Worm (Caenorhabditis elegans) whole organism, mixed stage, embryonic: ENCODE results near the gene R03D7.8.

Experiments used
- elt-3 ChIP-seq: fragments of 150-350 bp; optimal IDR thresholded peaks from 2 replicates; lab custom pipeline; 2014; ENCODE audit warnings: missing biosample characterization, missing genetic modification characterization
- lin-13 ChIP-seq: fragments of 150-350 bp; optimal IDR thresholded peaks from 2 replicates; lab custom pipeline; 2014; ENCODE audit warnings: missing biosample characterization, missing genetic modification characterization
- nhr-237 ChIP-seq: fragments of 150-350 bp; optimal IDR thresholded peaks from 2 replicates; lab custom pipeline; 2014; ENCODE audit warnings: missing biosample characterization, missing genetic modification characterization
- nhr-76 ChIP-seq: sonication (generic microtip); optimal IDR thresholded peaks from 2 replicates; lab custom pipeline; 2017; ENCODE audit warnings: missing biosample characterization, missing genetic modification characterization
- sem-2 ChIP-seq: fragments of 200-800 bp; sonication (Bioruptor generic); optimal IDR thresholded peaks from 2 replicates; lab custom pipeline; 2018; ENCODE audit warnings: mild to moderate bottlenecking, missing genetic modification characterization, missing compliant biosample characterization
- unc-39 ChIP-seq: fragments of 150-350 bp; optimal IDR thresholded peaks from 2 replicates; lab custom pipeline; 2014; ENCODE audit warnings: missing biosample characterization, missing genetic modification characterization
- unc-62 ChIP-seq: fragments of 150-350 bp; optimal IDR thresholded peaks from 2 replicates; lab custom pipeline; 2014; ENCODE audit warnings: missing biosample characterization, missing genetic modification reagents, missing genetic modification characterization
- ztf-11 ChIP-seq: fragments of 150-350 bp; optimal IDR thresholded peaks from 2 replicates; lab custom pipeline; 2014; ENCODE audit warnings: missing biosample characterization, missing genetic modification characterization

DNA sequence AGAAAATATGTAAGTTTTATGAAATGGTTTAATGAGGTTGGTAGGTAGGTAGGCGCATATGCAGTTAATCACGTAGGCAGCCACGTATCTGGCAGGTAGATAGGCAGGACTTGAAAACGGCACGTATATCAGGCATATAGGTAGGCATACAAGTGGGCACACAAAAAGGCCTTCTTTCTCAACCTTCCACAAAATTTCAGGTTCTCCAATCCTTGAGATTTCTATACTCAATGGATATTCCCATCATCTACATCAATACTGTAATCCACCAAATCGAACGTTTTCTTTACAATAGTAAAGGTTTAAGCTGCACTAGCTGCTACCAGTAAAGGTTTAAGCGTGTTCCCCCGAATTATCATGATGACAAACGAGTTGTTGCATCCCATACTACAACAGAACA lies 24.4 kb downstream of the R03D7.8 start:
- TF ChIP-seq ztf-11 (tag; lab: Kevin White, UChicago) (no peak), unc-62 (GFP tag; lab: Kevin White, UChicago) (no peak), nhr-76 (tag; lab: Kevin White, UChicago) (no peak), unc-39 (tag; lab: Kevin White, UChicago) (no peak), elt-3 (tag; lab: Kevin White, UChicago) (no peak), sem-2 (GFP tag; lab: Kevin White, UChicago) (no peak), lin-13 (tag; lab: Kevin White, UChicago) (no peak), nhr-237 (tag; lab: Kevin White, UChicago) (no peak)
